Fruit fly (Drosophila melanogaster) S2 (cell line): Measurements from ENCODE around the gene CG43288.

Experiments
- CG8478 ChIP-seq: fragments of >200 bp; optimal IDR thresholded peaks from 2 replicates; lab custom pipeline; 2018
- CTCF ChIP-seq, 2 experiments: fragments of >200 bp; optimal IDR thresholded peaks; 2 replicates each; lab custom pipeline; 2018

DNA sequence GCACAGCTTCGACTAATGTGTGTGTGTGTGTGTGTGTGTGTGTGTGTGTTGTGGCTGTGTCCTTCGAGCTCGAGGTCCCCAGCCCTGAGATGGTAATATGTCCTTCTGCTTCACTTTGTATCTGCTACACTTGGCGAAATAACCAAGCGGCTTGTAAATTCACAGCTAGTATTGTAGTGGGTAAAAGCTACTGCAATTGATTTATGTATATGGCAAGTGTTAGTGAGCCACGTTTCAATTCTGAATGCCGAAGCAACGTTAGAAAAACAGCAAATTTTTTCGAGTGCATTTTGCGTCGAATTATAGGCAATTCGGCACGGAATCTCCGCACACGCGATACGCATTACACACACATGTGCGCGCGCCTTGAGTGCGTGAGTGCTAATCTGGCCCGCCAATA lies 49.8 kb downstream of the CG43288 start:
- TF ChIP-seq CG8478 (lab: Kevin White, UChicago) (no peak), CTCF (optimal IDR thresholded peaks at IDR 0.05; lab: Kevin White, UChicago) (no peak)
